Fruit fly (Drosophila melanogaster) whole organism, embryonic: ENCODE data around the gene CG8051.

ENCODE experiments used
- B-H1 ChIP-seq: fragments of 200-800 bp; sonication (Bioruptor generic); IDR thresholded peaks from 3 replicates; pipeline ENCODE4 v1.3.6; 2022; ENCODE audit warnings: missing biosample characterization, missing genetic modification characterization
- Bteb2 ChIP-seq: fragments of 200-800 bp; sonication (Bioruptor generic); optimal IDR thresholded peaks from 2 replicates; lab custom pipeline; 2016; ENCODE audit warnings: missing biosample characterization, missing genetic modification characterization
- CG1024 ChIP-seq: fragments of 200-800 bp; sonication (Bioruptor generic); IDR thresholded peaks from 2 replicates; pipeline ENCODE4 v1.3.6; 2022; ENCODE audit warnings: missing biosample characterization, missing genetic modification characterization
- CG10959 ChIP-seq: fragments of 200-800 bp; sonication (Bioruptor generic); IDR thresholded peaks from 2 replicates; pipeline ENCODE4 v1.3.6; 2022; ENCODE audit warnings: missing biosample characterization, missing genetic modification characterization
- CG12659 ChIP-seq: fragments of 200-800 bp; sonication (Bioruptor generic); optimal IDR thresholded peaks from 3 replicates; lab custom pipeline; 2017; ENCODE audit warnings: mild to moderate bottlenecking, missing biosample characterization, missing genetic modification reagents, missing genetic modification characterization
- CG13894 ChIP-seq: fragments of 200-800 bp; sonication (Bioruptor generic); optimal IDR thresholded peaks from 3 replicates; lab custom pipeline; 2018; ENCODE audit warnings: missing biosample characterization, mild to moderate bottlenecking, missing genetic modification characterization, moderate library complexity
- CG14050 ChIP-seq: fragments of 200-800 bp; sonication (Bioruptor generic); IDR thresholded peaks from 3 replicates; pipeline ENCODE4 v1.3.6; 2022; ENCODE audit warnings: missing biosample characterization, missing genetic modification characterization
- CG17359 ChIP-seq: fragments of 200-800 bp; sonication (Bioruptor generic); optimal IDR thresholded peaks from 3 replicates; lab custom pipeline; 2018; ENCODE audit warnings: missing biosample characterization, mild to moderate bottlenecking, missing genetic modification characterization, moderate library complexity
- CG17385 ChIP-seq: fragments of 200-800 bp; sonication (Bioruptor generic); optimal IDR thresholded peaks from 3 replicates; lab custom pipeline; 2018; ENCODE audit warnings: missing biosample characterization, mild to moderate bottlenecking, missing genetic modification characterization
- CG18011 ChIP-seq: fragments of 200-800 bp; sonication (Bioruptor generic); optimal IDR thresholded peaks from 2 replicates; lab custom pipeline; 2017; ENCODE audit warnings: missing biosample characterization, missing genetic modification characterization, mild to moderate bottlenecking, moderate library complexity, missing genotype
- CG1832 ChIP-seq: fragments of 200-800 bp; sonication (Bioruptor generic); optimal IDR thresholded peaks from 2 replicates; lab custom pipeline; 2017; ENCODE audit warnings: missing biosample characterization, mild to moderate bottlenecking, missing genetic modification characterization, inconsistent platforms
- CG2129 ChIP-seq: fragments of 200-800 bp; sonication (Bioruptor generic); IDR thresholded peaks from 2 replicates; pipeline ENCODE4 v1.3.6; 2022; ENCODE audit warnings: missing biosample characterization, missing genetic modification characterization; ENCODE audit not compliant: partially characterized antibody
- CG30403 ChIP-seq: fragments of 200-800 bp; sonication (Bioruptor generic); optimal IDR thresholded peaks from 3 replicates; lab custom pipeline; 2016; ENCODE audit warnings: missing biosample characterization, missing genetic modification characterization
- CG32767 ChIP-seq: fragments of 200-800 bp; sonication (Bioruptor generic); IDR thresholded peaks from 2 replicates; pipeline ENCODE4 v1.3.6; 2022; ENCODE audit warnings: missing biosample characterization, missing genetic modification characterization
- CG34422 ChIP-seq: fragments of 200-800 bp; sonication (Bioruptor generic); IDR thresholded peaks from 3 replicates; pipeline ENCODE4 v1.3.6; 2022; ENCODE audit warnings: missing biosample characterization, missing genetic modification characterization
- CG4617 ChIP-seq: fragments of 200-800 bp; sonication (Bioruptor generic); optimal IDR thresholded peaks from 3 replicates; lab custom pipeline; 2016; ENCODE audit warnings: missing biosample characterization, missing genetic modification characterization, borderline replicate concordance
- CG6654 ChIP-seq: fragments of 200-800 bp; sonication (Bioruptor generic); optimal IDR thresholded peaks from 2 replicates; lab custom pipeline; 2017; ENCODE audit warnings: missing biosample characterization, mild to moderate bottlenecking, missing genetic modification characterization
- CG8089 ChIP-seq: fragments of 200-800 bp; sonication (Bioruptor generic); optimal IDR thresholded peaks from 3 replicates; lab custom pipeline; 2016; ENCODE audit warnings: missing biosample characterization, missing genetic modification characterization
- CG9932 ChIP-seq: fragments of 200-800 bp; sonication (Bioruptor generic); IDR thresholded peaks from 2 replicates; pipeline ENCODE4 v1.3.6; 2022; ENCODE audit warnings: missing biosample characterization, missing genetic modification characterization
- Ets65A ChIP-seq: fragments of 200-800 bp; sonication (Bioruptor generic); peaks from one replicate; lab custom pipeline; 2016; ENCODE audit warnings: missing biosample characterization, missing genetic modification characterization
- Fer2 ChIP-seq: fragments of 200-800 bp; sonication (Bioruptor generic); optimal IDR thresholded peaks from 2 replicates; lab custom pipeline; 2018; ENCODE audit warnings: missing biosample characterization, mild to moderate bottlenecking, missing genetic modification characterization, moderate library complexity
- HHEX ChIP-seq: fragments of 200-800 bp; sonication (Bioruptor generic); optimal IDR thresholded peaks from 3 replicates; lab custom pipeline; 2017; ENCODE audit warnings: missing biosample characterization, mild to moderate bottlenecking, missing genetic modification characterization, missing genetic modification reagents
- MTF-1 ChIP-seq: fragments of 200-800 bp; sonication (Bioruptor generic); optimal IDR thresholded peaks from 2 replicates; lab custom pipeline; 2018; ENCODE audit warnings: missing biosample characterization, mild to moderate bottlenecking, missing genetic modification characterization, borderline replicate concordance
- Mes4 ChIP-seq: fragments of 200-800 bp; sonication (Bioruptor generic); optimal IDR thresholded peaks from 2 replicates; lab custom pipeline; 2016; ENCODE audit warnings: missing biosample characterization, missing genetic modification characterization
- Nf-YC ChIP-seq: fragments of 200-800 bp; optimal IDR thresholded peaks from 3 replicates; lab custom pipeline; 2019; ENCODE audit warnings: missing biosample characterization, mild to moderate bottlenecking, missing genetic modification characterization, moderate library complexity
- Pdp1 ChIP-seq, 2 experiments: fragments of 200-800 bp; sonication (Bioruptor generic); optimal IDR thresholded peaks; 3 replicates each; lab custom pipeline; 2016; ENCODE audit warnings: missing biosample characterization in 2 of 2, missing genetic modification characterization in 2 of 2, mild to moderate bottlenecking in 1 of 2, moderate library complexity in 1 of 2
- Sox102F ChIP-seq: fragments of 200-800 bp; sonication (Bioruptor generic); optimal IDR thresholded peaks from 2 replicates; lab custom pipeline; 2018; ENCODE audit warnings: missing biosample characterization, mild to moderate bottlenecking, missing genetic modification characterization, moderate library complexity
- Spps ChIP-seq: fragments of 200-800 bp; sonication (Bioruptor generic); optimal IDR thresholded peaks from 2 replicates; lab custom pipeline; 2018; ENCODE audit warnings: missing biosample characterization, mild to moderate bottlenecking, missing genetic modification characterization
- Ssrp ChIP-seq: fragments of 200-800 bp; sonication (Bioruptor generic); optimal IDR thresholded peaks from 2 replicates; lab custom pipeline; 2018; ENCODE audit warnings: missing biosample characterization, mild to moderate bottlenecking, missing genetic modification characterization, moderate library complexity
- Trl ChIP-seq, 3 experiments: fragments of >200 bp in 2 of 3; fragments of 200-800 bp in 1 of 3; sonication (Bioruptor generic) in 1 of 3; optimal IDR thresholded peaks; 2 replicates in 1 of 3; 3 replicates in 2 of 3; lab custom pipeline; 2016 to 2017; ENCODE audit warnings: missing biosample characterization in 1 of 3, missing genetic modification characterization in 1 of 3
- br ChIP-seq: fragments of >200 bp; optimal IDR thresholded peaks from 2 replicates; lab custom pipeline; 2017
- cg ChIP-seq: fragments of 200-800 bp; sonication (Bioruptor generic); optimal IDR thresholded peaks from 3 replicates; lab custom pipeline; 2019; ENCODE audit warnings: missing biosample characterization, mild to moderate bottlenecking, missing genetic modification characterization, moderate library complexity
- chinmo ChIP-seq: fragments of 200-800 bp; sonication (Bioruptor generic); IDR thresholded peaks from 4 replicates; pipeline ENCODE4 v1.3.6; 2022; ENCODE audit warnings: missing biosample characterization, missing genetic modification characterization; ENCODE audit not compliant: partially characterized antibody
- crol ChIP-seq: fragments of 200-800 bp; sonication (Bioruptor generic); IDR thresholded peaks from 2 replicates; pipeline ENCODE4 v1.3.6; 2022; ENCODE audit warnings: missing biosample characterization, missing genetic modification characterization
- cwo ChIP-seq: fragments of 200-800 bp; sonication (Bioruptor generic); optimal IDR thresholded peaks from 3 replicates; lab custom pipeline; 2017; ENCODE audit warnings: missing biosample characterization, missing genetic modification characterization, mild to moderate bottlenecking, moderate library complexity, missing genetic modification reagents
- dan ChIP-seq: fragments of 200-800 bp; sonication (Bioruptor generic); IDR thresholded peaks from 2 replicates; pipeline ENCODE4 v1.3.6; 2022; ENCODE audit warnings: missing biosample characterization, missing genetic modification characterization
- gsb-n ChIP-seq: fragments of 200-800 bp; sonication (Bioruptor generic); optimal IDR thresholded peaks from 3 replicates; lab custom pipeline; 2018; ENCODE audit warnings: missing biosample characterization, mild to moderate bottlenecking, missing genetic modification characterization
- hth ChIP-seq: fragments of >200 bp; optimal IDR thresholded peaks from 2 replicates; lab custom pipeline; 2017; ENCODE audit warnings: inconsistent platforms
- lab ChIP-seq: fragments of 200-800 bp; sonication (Bioruptor generic); optimal IDR thresholded peaks from 3 replicates; lab custom pipeline; 2017; ENCODE audit warnings: missing biosample characterization, missing genetic modification characterization, mild to moderate bottlenecking, moderate library complexity, missing genetic modification reagents
- nau ChIP-seq: fragments of 200-800 bp; sonication (Bioruptor generic); optimal IDR thresholded peaks from 3 replicates; lab custom pipeline; 2017; ENCODE audit warnings: missing biosample characterization, mild to moderate bottlenecking, missing genetic modification characterization, missing genetic modification reagents
- oc ChIP-seq: fragments of 200-800 bp; sonication (Bioruptor generic); optimal IDR thresholded peaks from 2 replicates; lab custom pipeline; 2018; ENCODE audit warnings: missing biosample characterization, mild to moderate bottlenecking, missing genetic modification characterization, moderate library complexity
- p53 ChIP-seq: fragments of 200-800 bp; sonication (Bioruptor generic); optimal IDR thresholded peaks from 2 replicates; lab custom pipeline; 2016; ENCODE audit warnings: missing biosample characterization, missing genetic modification characterization
- pfk ChIP-seq: fragments of 200-800 bp; sonication (Bioruptor generic); optimal IDR thresholded peaks from 2 replicates; lab custom pipeline; 2018; ENCODE audit warnings: missing biosample characterization, mild to moderate bottlenecking, missing genetic modification characterization, moderate library complexity
- pho ChIP-seq: fragments of 200-800 bp; sonication (Bioruptor generic); optimal IDR thresholded peaks from 2 replicates; lab custom pipeline; 2016; ENCODE audit warnings: missing biosample characterization, missing genetic modification characterization
- pita ChIP-seq: fragments of 200-800 bp; sonication (Bioruptor generic); optimal IDR thresholded peaks from 2 replicates; lab custom pipeline; 2017; ENCODE audit warnings: missing biosample characterization, mild to moderate bottlenecking, missing genetic modification characterization
- shn ChIP-seq: fragments of 200-800 bp; sonication (Bioruptor generic); optimal IDR thresholded peaks from 3 replicates; lab custom pipeline; 2016; ENCODE audit warnings: missing biosample characterization, missing genetic modification characterization
- tgo ChIP-seq: fragments of 200-800 bp; sonication (Bioruptor generic); IDR thresholded peaks from 3 replicates; pipeline ENCODE4 v1.3.6; 2022; ENCODE audit warnings: missing biosample characterization, missing genetic modification characterization
- trh ChIP-seq: fragments of 200-800 bp; sonication (Bioruptor generic); optimal IDR thresholded peaks from 2 replicates; lab custom pipeline; 2016; ENCODE audit warnings: missing biosample characterization, missing genetic modification characterization
- usp ChIP-seq: fragments of >200 bp; optimal IDR thresholded peaks from 2 replicates; lab custom pipeline; 2017; ENCODE audit warnings: missing biosample characterization, missing genetic modification characterization
- yki ChIP-seq: fragments of >200 bp; optimal IDR thresholded peaks from 3 replicates; lab custom pipeline; 2018

Gene CG8051

dm6 chrX:19265802-19266479 is 41.8 kb downstream of the CG8051 start (continued):
- peak; percentile 94 for TF ChIP-seq CG18011 (GFP tag; lab: Kevin White, UChicago)
- TF ChIP-seq HHEX (GFP tag; lab: Kevin White, UChicago) = no peak
- TF ChIP-seq Fer2 (tag; lab: Kevin White, UChicago) = no peak
- TF ChIP-seq CG1024 (GFP tag; lab: Robert Waterston, UW) = no peak
- TF ChIP-seq cwo (GFP tag; lab: Kevin White, UChicago) = no peak
- no peak for TF ChIP-seq oc (tag; lab: Kevin White, UChicago)
- TF ChIP-seq CG17359 = no peak
- TF ChIP-seq p53 (GFP tag; lab: Kevin White, UChicago) = no peak
- peak; percentile 91 for TF ChIP-seq lab (GFP tag; lab: Kevin White, UChicago)
- TF ChIP-seq crol (GFP tag; lab: Robert Waterston, UW) = peak; percentile 61
- TF ChIP-seq br (lab: Kevin White, UChicago) = no peak
- TF ChIP-seq trh (GFP tag; lab: Kevin White, UChicago) = no peak
- TF ChIP-seq CG2129 (GFP tag; lab: Robert Waterston, UW) = no peak
- TF ChIP-seq pfk = no peak
- TF ChIP-seq pita (GFP tag; lab: Kevin White, UChicago) = no peak
- TF ChIP-seq CG4617 (GFP tag; lab: Kevin White, UChicago) = no peak
- TF ChIP-seq CG12659 (GFP tag; lab: Kevin White, UChicago) = no peak
- TF ChIP-seq CG8089 (GFP tag; lab: Kevin White, UChicago) = no peak
- TF ChIP-seq cg = peak; percentile 12
- TF ChIP-seq MTF-1 (GFP tag; lab: Kevin White, UChicago) = no peak
- peak; percentile 59 for TF ChIP-seq Ets65A (GFP tag; lab: Kevin White, UChicago)
- no peak for TF ChIP-seq Ssrp (tag; lab: Kevin White, UChicago)
- TF ChIP-seq dan (GFP tag; lab: Robert Waterston, UW) = no peak
- TF ChIP-seq CG14050 (GFP tag; lab: Robert Waterston, UW) = no peak
- TF ChIP-seq Bteb2 (GFP tag; lab: Kevin White, UChicago) = no peak
- TF ChIP-seq usp (GFP tag; lab: Kevin White, UChicago) = no peak
- no peak for TF ChIP-seq Mes4
- no peak for TF ChIP-seq CG30403 (GFP tag; lab: Kevin White, UChicago)
- TF ChIP-seq nau (GFP tag; lab: Kevin White, UChicago) = no peak
- TF ChIP-seq CG32767 (GFP tag; lab: Robert Waterston, UW) = no peak
- TF ChIP-seq Nf-YC (tag; lab: Kevin White, UChicago) = no peak
- no peak for TF ChIP-seq chinmo (GFP tag; lab: Robert Waterston, UW)
- no peak for TF ChIP-seq gsb-n (tag; lab: Kevin White, UChicago)
- TF ChIP-seq CG9932 = no peak
- TF ChIP-seq CG13894 (tag; lab: Kevin White, UChicago) = no peak
- TF ChIP-seq Pdp1 (GFP tag; optimal IDR thresholded peaks at IDR 0.05; lab: Kevin White, UChicago) = no peak
- peak; percentile 6 for TF ChIP-seq CG1832 (GFP tag; lab: Kevin White, UChicago)
- TF ChIP-seq shn (GFP tag; lab: Kevin White, UChicago) = no peak
- no peak for TF ChIP-seq CG10959 (GFP tag; lab: Robert Waterston, UW)

DNA sequence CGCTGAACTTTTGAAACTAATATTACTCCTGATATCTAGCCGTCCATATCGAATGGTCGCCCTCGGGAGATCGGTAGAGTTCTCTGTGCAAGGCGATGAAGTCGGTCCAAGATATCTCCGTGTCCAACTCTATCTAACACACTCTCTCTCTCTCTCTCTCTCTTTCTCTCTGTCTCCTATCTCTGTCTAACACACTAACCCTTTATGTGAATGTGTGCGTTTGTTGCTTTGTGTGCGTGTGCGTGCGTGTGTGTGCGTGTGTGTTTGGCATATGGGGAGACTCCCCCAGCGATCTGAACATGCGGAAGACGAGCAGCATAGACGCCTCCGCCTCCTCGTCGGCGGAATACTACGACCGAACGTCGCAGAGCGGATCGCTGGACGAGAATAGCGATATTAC is 43.3 kb downstream of the CG8051 start:
- TF ChIP-seq yki (no peak), CG34422 (GFP tag; lab: Robert Waterston, UW) (no peak), tgo (GFP tag; lab: Robert Waterston, UW) (no peak), CG17385 (no peak), cg (peak; percentile 91), trh (GFP tag; lab: Kevin White, UChicago) (no peak), Sox102F (no peak), CG6654 (GFP tag; lab: Kevin White, UChicago) (no peak), pho (GFP tag; lab: Kevin White, UChicago) (no peak), B-H1 (GFP tag; lab: Robert Waterston, UW) (no peak), oc (tag; lab: Kevin White, UChicago) (no peak), br (lab: Kevin White, UChicago) (no peak), Spps (tag; lab: Kevin White, UChicago) (no peak), Trl (optimal IDR thresholded peaks at IDR 0.05; lab: Kevin White, UChicago) (peak in 1 of 2 experiments; percentile 43), Trl (GFP tag; optimal IDR thresholded peaks at IDR 0.05; lab: Kevin White, UChicago) (no peak), hth (no peak)
